Worm (Caenorhabditis elegans) whole organism, young adult: Measurements from ENCODE around the gene fbxa-176.

Experiments
- B0336.3 ChIP-seq: fragments of 200-800 bp; sonication (Bioruptor generic); IDR thresholded peaks from 2 replicates; pipeline ENCODE4 v1.3.6; 2022; ENCODE audit warnings: missing genetic modification characterization, missing compliant biosample characterization
- Y95B8A.8 ChIP-seq: fragments of 200-800 bp; sonication (Bioruptor generic); IDR thresholded peaks from 2 replicates; pipeline ENCODE4 v1.3.6; 2022; ENCODE audit warnings: missing genetic modification reagents, missing genetic modification characterization, missing compliant biosample characterization
- ccch-3 ChIP-seq: fragments of 200-800 bp; sonication (Bioruptor generic); optimal IDR thresholded peaks from 2 replicates; lab custom pipeline; 2018; ENCODE audit warnings: mild to moderate bottlenecking, missing genetic modification characterization, missing compliant biosample characterization
- madf-10 ChIP-seq: sonication (generic microtip); optimal IDR thresholded peaks from 2 replicates; lab custom pipeline; 2016; ENCODE audit warnings: mild to moderate bottlenecking, missing genetic modification characterization, missing compliant biosample characterization
- pha-4 ChIP-seq: fragments of 150-350 bp; sonication (generic microtip); optimal IDR thresholded peaks from 2 replicates; lab custom pipeline; 2014; ENCODE audit warnings: missing biosample characterization, missing genetic modification reagents, missing genetic modification characterization
- sdz-38 ChIP-seq: sonication (generic microtip); optimal IDR thresholded peaks from 2 replicates; lab custom pipeline; 2016; ENCODE audit warnings: missing genotype, missing genetic modification characterization, missing compliant biosample characterization
- snpc-1.3 ChIP-seq: sonication (generic microtip); optimal IDR thresholded peaks from 2 replicates; lab custom pipeline; 2017; ENCODE audit warnings: missing genetic modification characterization, mild to moderate bottlenecking, missing compliant biosample characterization, antibody characterized with exemption, moderate library complexity, missing genotype, missing genetic modification reagents; ENCODE audit not compliant: insufficient read depth
- snpc-4 ChIP-seq, 5 experiments: fragments of 150-350 bp in 1 of 5; sonication (generic microtip) in 4 of 5; optimal IDR thresholded peaks; 2 replicates each; lab custom pipeline; 2014 to 2018; ENCODE audit warnings: missing genetic modification characterization in 5 of 5, missing biosample characterization in 3 of 5, antibody characterized with exemption in 2 of 5, mild to moderate bottlenecking in 2 of 5, missing compliant biosample characterization in 2 of 5, missing genotype in 2 of 5, moderate library complexity in 2 of 5, missing genetic modification reagents in 1 of 5

DNA sequence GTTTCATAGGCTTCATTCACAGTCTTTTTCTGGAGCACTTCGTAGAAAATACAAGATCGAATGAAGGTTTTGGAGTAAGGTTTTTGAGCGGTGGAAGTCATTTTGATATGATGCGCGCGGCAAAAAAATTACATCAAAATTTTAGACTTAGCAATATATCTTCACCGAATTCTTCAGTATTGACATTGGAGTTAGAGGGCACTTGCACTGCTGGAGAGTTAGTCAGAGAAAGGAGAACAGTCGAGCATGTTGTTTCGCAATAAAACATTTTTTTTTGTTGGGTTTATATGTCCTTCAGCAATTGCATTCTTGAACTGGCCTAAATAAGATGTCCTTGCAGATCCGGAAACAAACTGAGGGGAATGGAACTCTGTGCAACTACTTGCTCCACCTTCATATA lies 16.4 kb downstream of the fbxa-176 start, which contains the start of gene fbxa-171:
- TF ChIP-seq snpc-4 (GFP tag; optimal IDR thresholded peaks at IDR 0.05; lab: Kevin White, UChicago) (no peak), snpc-4 (tag; optimal IDR thresholded peaks at IDR 0.05; lab: Kevin White, UChicago) (no peak), B0336.3 (GFP tag; lab: Robert Waterston, UW) (no peak), pha-4 (tag; lab: Kevin White, UChicago) (no peak), snpc-1.3 (no peak), madf-10 (tag; lab: Kevin White, UChicago) (no peak), Y95B8A.8 (GFP tag; lab: Robert Waterston, UW) (no peak), sdz-38 (no peak), ccch-3 (GFP tag; lab: Kevin White, UChicago) (no peak)
